Fruit fly (Drosophila melanogaster) whole organism, embryonic: Measurements from ENCODE around the gene nolo.

Experiments
- Adf1 ChIP-seq: fragments of 200-800 bp; sonication (Bioruptor generic); IDR thresholded peaks from 2 replicates; pipeline ENCODE4 v1.3.6; 2022; ENCODE audit warnings: missing biosample characterization, missing genetic modification characterization
- Bgb ChIP-seq: fragments of 200-800 bp; sonication (Bioruptor generic); IDR thresholded peaks from 2 replicates; pipeline ENCODE4 v1.3.6; 2022; ENCODE audit warnings: missing biosample characterization, missing genetic modification characterization; ENCODE audit not compliant: partially characterized antibody
- CG10209 ChIP-seq: fragments of 200-800 bp; sonication (Bioruptor generic); optimal IDR thresholded peaks from 3 replicates; lab custom pipeline; 2017; ENCODE audit warnings: missing biosample characterization, mild to moderate bottlenecking, missing genetic modification characterization, missing genetic modification reagents
- CG10462 ChIP-seq: fragments of 200-800 bp; sonication (Bioruptor generic); optimal IDR thresholded peaks from 2 replicates; lab custom pipeline; 2016; ENCODE audit warnings: missing biosample characterization, missing genetic modification characterization
- CG11247 ChIP-seq: fragments of 200-800 bp; sonication (Bioruptor generic); IDR thresholded peaks from 2 replicates; pipeline ENCODE4 v1.3.6; 2022; ENCODE audit warnings: missing biosample characterization, missing genetic modification characterization
- CG11504 ChIP-seq: fragments of 200-800 bp; sonication (Bioruptor generic); optimal IDR thresholded peaks from 3 replicates; lab custom pipeline; 2019; ENCODE audit warnings: missing biosample characterization, mild to moderate bottlenecking, missing genetic modification characterization, moderate library complexity
- CG12155 ChIP-seq: fragments of 200-800 bp; sonication (Bioruptor generic); optimal IDR thresholded peaks from 3 replicates; lab custom pipeline; 2016; ENCODE audit warnings: missing biosample characterization, missing genetic modification characterization
- CG13287 ChIP-seq: fragments of 200-800 bp; sonication (Bioruptor generic); IDR thresholded peaks from 2 replicates; pipeline ENCODE4 v1.3.6; 2022; ENCODE audit warnings: missing biosample characterization, missing genetic modification characterization; ENCODE audit not compliant: partially characterized antibody
- CG13775 ChIP-seq: fragments of 200-800 bp; sonication (Bioruptor generic); optimal IDR thresholded peaks from 3 replicates; lab custom pipeline; 2017; ENCODE audit warnings: missing biosample characterization, mild to moderate bottlenecking, missing genetic modification characterization
- CG2199 ChIP-seq: fragments of 200-800 bp; sonication (Bioruptor generic); IDR thresholded peaks from 3 replicates; pipeline ENCODE4 v1.3.6; 2022; ENCODE audit warnings: missing biosample characterization, missing genetic modification characterization
- CG3065 ChIP-seq: fragments of 200-800 bp; sonication (Bioruptor generic); optimal IDR thresholded peaks from 2 replicates; lab custom pipeline; 2016; ENCODE audit warnings: missing biosample characterization, missing genetic modification characterization
- CG34224 ChIP-seq: fragments of 200-800 bp; sonication (Bioruptor generic); IDR thresholded peaks from 3 replicates; pipeline ENCODE4 v1.3.6; 2022; ENCODE audit warnings: missing biosample characterization, missing genetic modification characterization; ENCODE audit not compliant: partially characterized antibody
- CG3847 ChIP-seq: fragments of 200-800 bp; sonication (Bioruptor generic); IDR thresholded peaks from 2 replicates; pipeline ENCODE4 v1.3.6; 2022; ENCODE audit warnings: missing biosample characterization, missing genetic modification characterization
- CG3995 ChIP-seq: fragments of 200-800 bp; sonication (Bioruptor generic); optimal IDR thresholded peaks from 3 replicates; lab custom pipeline; 2016; ENCODE audit warnings: missing biosample characterization, missing genetic modification characterization
- CG5180 ChIP-seq: fragments of 200-800 bp; sonication (Bioruptor generic); optimal IDR thresholded peaks from 3 replicates; lab custom pipeline; 2017; ENCODE audit warnings: missing biosample characterization, missing genetic modification characterization, mild to moderate bottlenecking, moderate library complexity, missing genetic modification reagents
- CG6654 ChIP-seq: fragments of 200-800 bp; sonication (Bioruptor generic); optimal IDR thresholded peaks from 2 replicates; lab custom pipeline; 2017; ENCODE audit warnings: missing biosample characterization, mild to moderate bottlenecking, missing genetic modification characterization
- CG6791 ChIP-seq: fragments of 200-800 bp; sonication (Bioruptor generic); IDR thresholded peaks from 3 replicates; pipeline ENCODE4 v1.3.6; 2022; ENCODE audit warnings: missing biosample characterization, missing genetic modification characterization; ENCODE audit not compliant: partially characterized antibody
- CHES-1-like ChIP-seq: fragments of 200-800 bp; sonication (Bioruptor generic); optimal IDR thresholded peaks from 2 replicates; lab custom pipeline; 2016; ENCODE audit warnings: missing biosample characterization, missing genetic modification characterization
- Deaf1 ChIP-seq: fragments of 200-800 bp; optimal IDR thresholded peaks from 3 replicates; lab custom pipeline; 2019; ENCODE audit warnings: missing biosample characterization, mild to moderate bottlenecking, missing genetic modification characterization, moderate library complexity
- GATAe ChIP-seq: fragments of 200-800 bp; sonication (Bioruptor generic); conservative IDR thresholded peaks from 2 replicates; pipeline ENCODE4 v1.3.6; 2022; ENCODE audit warnings: missing biosample characterization, missing genetic modification characterization
- Hr39 ChIP-seq: fragments of >200 bp; optimal IDR thresholded peaks from 2 replicates; lab custom pipeline; 2017
- Hr51 ChIP-seq, 2 experiments: fragments of 200-800 bp; sonication (Bioruptor generic); optimal IDR thresholded peaks; 2 replicates in 1 of 2; 3 replicates in 1 of 2; lab custom pipeline; 2016 to 2018; ENCODE audit warnings: missing biosample characterization in 2 of 2, missing genetic modification characterization in 2 of 2, mild to moderate bottlenecking in 1 of 2, moderate library complexity in 1 of 2
- Jarid2 ChIP-seq: fragments of 200-800 bp; sonication (Bioruptor generic); optimal IDR thresholded peaks from 3 replicates; lab custom pipeline; 2017; ENCODE audit warnings: mild to moderate bottlenecking, missing biosample characterization, missing genetic modification reagents, missing genetic modification characterization
- Scr ChIP-seq: fragments of 200-800 bp; sonication (Bioruptor generic); IDR thresholded peaks from 2 replicates; pipeline ENCODE4 v1.3.6; 2022; ENCODE audit warnings: missing biosample characterization, missing genetic modification characterization; ENCODE audit not compliant: partially characterized antibody
- amos ChIP-seq: fragments of 200-800 bp; sonication (Bioruptor generic); IDR thresholded peaks from 2 replicates; pipeline ENCODE4 v1.3.6; 2022; ENCODE audit warnings: missing biosample characterization, missing genetic modification characterization; ENCODE audit not compliant: partially characterized antibody
- ash1 ChIP-seq: fragments of 200-800 bp; sonication (Bioruptor generic); optimal IDR thresholded peaks from 2 replicates; lab custom pipeline; 2018; ENCODE audit warnings: missing biosample characterization, mild to moderate bottlenecking, missing genetic modification characterization
- bbx ChIP-seq: fragments of 200-800 bp; sonication (Bioruptor generic); IDR thresholded peaks from 2 replicates; pipeline ENCODE4 v1.3.6; 2022; ENCODE audit warnings: missing biosample characterization, missing genetic modification characterization; ENCODE audit not compliant: partially characterized antibody
- chinmo ChIP-seq: fragments of 200-800 bp; sonication (Bioruptor generic); IDR thresholded peaks from 4 replicates; pipeline ENCODE4 v1.3.6; 2022; ENCODE audit warnings: missing biosample characterization, missing genetic modification characterization; ENCODE audit not compliant: partially characterized antibody
- ewg ChIP-seq: fragments of 200-800 bp; sonication (Bioruptor generic); optimal IDR thresholded peaks from 3 replicates; lab custom pipeline; 2017; ENCODE audit warnings: mild to moderate bottlenecking, missing biosample characterization, missing genetic modification reagents, missing genetic modification characterization
- gcm2 ChIP-seq: fragments of 200-800 bp; sonication (Bioruptor generic); optimal IDR thresholded peaks from 2 replicates; lab custom pipeline; 2016; ENCODE audit warnings: missing biosample characterization, missing genetic modification characterization
- gfzf ChIP-seq: fragments of 200-800 bp; sonication (Bioruptor generic); optimal IDR thresholded peaks from 2 replicates; lab custom pipeline; 2016; ENCODE audit warnings: missing biosample characterization, mild to moderate bottlenecking, missing genetic modification characterization, moderate library complexity
- ham ChIP-seq: fragments of 200-800 bp; sonication (Bioruptor generic); IDR thresholded peaks from 2 replicates; pipeline ENCODE4 v1.3.6; 2022; ENCODE audit warnings: missing biosample characterization, missing genetic modification characterization
- hbn ChIP-seq: fragments of 200-800 bp; sonication (Bioruptor generic); IDR thresholded peaks from 2 replicates; pipeline ENCODE4 v1.3.6; 2022; ENCODE audit warnings: missing biosample characterization, missing genetic modification characterization; ENCODE audit not compliant: partially characterized antibody
- ind ChIP-seq: fragments of 200-800 bp; sonication (Bioruptor generic); optimal IDR thresholded peaks from 3 replicates; lab custom pipeline; 2016; ENCODE audit warnings: missing biosample characterization, missing genetic modification characterization
- pita ChIP-seq: fragments of 200-800 bp; sonication (Bioruptor generic); optimal IDR thresholded peaks from 2 replicates; lab custom pipeline; 2017; ENCODE audit warnings: missing biosample characterization, mild to moderate bottlenecking, missing genetic modification characterization
- salm ChIP-seq: fragments of 200-800 bp; sonication (Bioruptor generic); optimal IDR thresholded peaks from 2 replicates; lab custom pipeline; 2018; ENCODE audit warnings: missing biosample characterization, mild to moderate bottlenecking, missing genetic modification characterization
- sna ChIP-seq: fragments of 200-800 bp; sonication (Bioruptor generic); IDR thresholded peaks from 2 replicates; pipeline ENCODE4 v1.3.6; 2022; ENCODE audit warnings: missing biosample characterization, missing genetic modification characterization; ENCODE audit not compliant: partially characterized antibody
- sqz ChIP-seq: fragments of 200-800 bp; sonication (Bioruptor generic); optimal IDR thresholded peaks from 3 replicates; lab custom pipeline; 2018; ENCODE audit warnings: missing biosample characterization, mild to moderate bottlenecking, missing genetic modification characterization
- z ChIP-seq: fragments of 200-800 bp; sonication (Bioruptor generic); IDR thresholded peaks from 3 replicates; pipeline ENCODE4 v1.3.6; 2022; ENCODE audit warnings: missing biosample characterization, missing genetic modification characterization
- zen2 ChIP-seq: fragments of 200-800 bp; sonication (Bioruptor generic); IDR thresholded peaks from 3 replicates; pipeline ENCODE4 v1.3.6; 2022; ENCODE audit warnings: missing biosample characterization, missing genetic modification characterization; ENCODE audit not compliant: partially characterized antibody

nolo gene

dm6 chr2L:21683768-21684225 is at the start of gene nolo:
Gene nolo, plus strand, starts transcription at chr2L:21684106.
- TF ChIP-seq chinmo (GFP tag; lab: Robert Waterston, UW) (peak; percentile 74; the same call in 2 of the 4 replicates), Bgb (GFP tag; lab: Robert Waterston, UW) (peak; percentile 65; the same call in 1 of the 2 replicates), CG10209 (no peak), z (GFP tag; lab: Robert Waterston, UW) (peak; percentile 100), sqz (peak; percentile 97), Adf1 (GFP tag; lab: Robert Waterston, UW) (no peak), CG5180 (peak; percentile 95), CG12155 (no peak), ham (GFP tag; lab: Robert Waterston, UW) (no peak), bbx (GFP tag; lab: Robert Waterston, UW) (peak; percentile 77), hbn (GFP tag; lab: Robert Waterston, UW) (peak; percentile 53), ewg (GFP tag; lab: Kevin White, UChicago) (peak; percentile 10), ind (GFP tag; lab: Kevin White, UChicago) (no peak), CG3847 (GFP tag; lab: Robert Waterston, UW) (no peak), Hr51 (GFP tag; optimal IDR thresholded peaks at IDR 0.05; lab: Kevin White, UChicago) (no peak), CG34224 (GFP tag; lab: Robert Waterston, UW) (peak; percentile 71), Deaf1 (tag; lab: Kevin White, UChicago) (peak; percentile 84), pita (peak; percentile 31), CG6791 (0 out of 3 replicates have a peak, but pooled peaks have one; percentile 5), zen2 (GFP tag; lab: Robert Waterston, UW) (0 out of 3 replicates have a peak, but pooled peaks have one; percentile 61), CG2199 (GFP tag; lab: Robert Waterston, UW) (peak; percentile 99), sna (GFP tag; lab: Robert Waterston, UW) (peak; percentile 56; the same call in 1 of the 2 replicates), CG10462 (no peak), Scr (GFP tag; lab: Robert Waterston, UW) (peak; percentile 42; the same call in 1 of the 2 replicates), CG6654 (GFP tag; lab: Kevin White, UChicago) (no peak), gcm2 (GFP tag; lab: Kevin White, UChicago) (no peak), CHES-1-like (no peak), salm (tag; lab: Kevin White, UChicago) (no peak), CG3065 (GFP tag; lab: Kevin White, UChicago) (no peak), ash1 (GFP tag; lab: Kevin White, UChicago) (no peak), GATAe (GFP tag; lab: Robert Waterston, UW) (no peak), CG11504 (tag; lab: Kevin White, UChicago) (peak; percentile 100), CG3995 (GFP tag; lab: Kevin White, UChicago) (peak; percentile 40), CG13775 (GFP tag; lab: Kevin White, UChicago) (no peak), Hr39 (lab: Kevin White, UChicago) (no peak), amos (GFP tag; lab: Robert Waterston, UW) (peak; percentile 64; the same call in 1 of the 2 replicates), Jarid2 (peak; percentile 12), CG11247 (GFP tag; lab: Robert Waterston, UW) (no peak), gfzf (GFP tag; lab: Kevin White, UChicago) (no peak), CG13287 (GFP tag; lab: Robert Waterston, UW) (peak; percentile 72)
